Worm (Caenorhabditis elegans): Measurements from ENCODE around the gene C44C11.6.

The C44C11.6 gene

ce11 chrII:12339644-12340043, 5.0 kb upstream of the C44C11.6 start, which contains the start of gene sop-2:
TSS of gene sop-2 (plus strand) at chrII:12339944.
- TF ChIP-seq akir-1 (GFP tag; optimal IDR thresholded peaks at IDR 0.05) (no peak), nfyb-1 (GFP tag; IDR thresholded peaks at IDR 0.05) (no peak), C17E4.6 (GFP tag; IDR thresholded peaks at IDR 0.05) (no peak), cebp-2 (GFP tag; IDR thresholded peaks at IDR 0.05) (no peak), hlh-26 (GFP tag; conservative IDR thresholded peaks at IDR 0.05) (no peak), madf-3 (GFP tag; IDR thresholded peaks at IDR 0.05) (no peak), nhr-179 (tag; optimal IDR thresholded peaks at IDR 0.05) (no peak), snpc-1.1 (tag; optimal IDR thresholded peaks at IDR 0.05; ENCODE audit: insufficient read depth) (no peak)

ce11 chrII:12341566-12342223, 2.9 kb upstream of the C44C11.6 start:
- TF ChIP-seq nfya-1 (tag; optimal IDR thresholded peaks at IDR 0.05; ENCODE audit: borderline replicate concordance, insufficient read depth) (no peak), mcd-1 (GFP tag; IDR thresholded peaks at IDR 0.05) (peak; percentile 25; the same call in 1 of the 2 replicates), egrh-3 (GFP tag; IDR thresholded peaks at IDR 0.05) (peak; percentile 95), zfh-2 (GFP tag; conservative IDR thresholded peaks at IDR 0.05) (peak; percentile 93)

- TF ChIP-seq egrh-3 (GFP tag; IDR thresholded peaks at IDR 0.05) (peak; percentile 67; the same call in 1 of the 2 replicates), zfh-2 (GFP tag; conservative IDR thresholded peaks at IDR 0.05) (peak; percentile 74), F33H1.4 (GFP tag; IDR thresholded peaks at IDR 0.05) (no peak), pbrm-1 (GFP tag; IDR thresholded peaks at IDR 0.05) (0 out of 2 replicates have a peak, but pooled peaks have one; percentile 22), sdz-38 (tag; optimal IDR thresholded peaks at IDR 0.05) (no peak), ztf-28 (GFP tag; IDR thresholded peaks at IDR 0.05) (0 out of 2 replicates have a peak, but pooled peaks have one; percentile 2), F10E7.11 (tag; optimal IDR thresholded peaks at IDR 0.05) (no peak)
Observed at ce11 chrII:12342928-12343327, 1.7 kb upstream of the C44C11.6 start.

DNA sequence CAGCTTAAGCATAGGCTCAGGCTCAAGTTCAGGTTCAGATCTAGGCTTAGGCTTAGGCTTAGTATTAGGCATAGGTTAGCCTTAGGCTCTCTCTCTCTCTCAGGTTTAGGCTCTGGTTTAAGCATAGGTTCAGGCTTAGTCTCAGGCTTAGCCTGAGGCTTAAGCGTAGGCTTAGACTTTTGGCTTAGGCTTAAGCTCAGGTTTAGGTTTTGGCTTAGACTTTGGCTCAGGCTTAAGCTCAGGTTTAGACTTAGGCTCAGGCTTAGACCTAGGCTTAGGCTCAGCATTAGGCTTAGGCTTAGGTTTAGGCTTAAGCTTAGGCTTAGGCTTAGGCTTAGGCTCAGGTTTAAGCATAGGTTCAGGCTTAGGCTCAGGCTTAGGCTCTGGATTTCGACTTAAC, 899 bp upstream of the C44C11.6 start:
- no peak for TF ChIP-seq F23B12.7 (tag; optimal IDR thresholded peaks at IDR 0.05; ENCODE audit: insufficient read depth)
- no peak for TF ChIP-seq snpc-1.1 (tag; optimal IDR thresholded peaks at IDR 0.05; ENCODE audit: insufficient read depth)
- no peak for TF ChIP-seq ekl-4 (GFP tag; IDR thresholded peaks at IDR 0.05)
- TF ChIP-seq rpc-1 (optimal IDR thresholded peaks at IDR 0.05) = no peak
- TF ChIP-seq rpc-1 (tag; optimal IDR thresholded peaks at IDR 0.05) = no peak
- no peak for TF ChIP-seq ama-1 (optimal IDR thresholded peaks at IDR 0.05)
- no peak for TF ChIP-seq ama-1 (GFP tag; optimal IDR thresholded peaks at IDR 0.05)
- TF ChIP-seq F22D6.2 (tag; optimal IDR thresholded peaks at IDR 0.05) = no peak
- no peak for TF ChIP-seq rcor-1 (GFP tag; IDR thresholded peaks at IDR 0.05)
- TF ChIP-seq mxl-1 (tag; optimal IDR thresholded peaks at IDR 0.05) = no peak
- no peak for TF ChIP-seq madf-8 (GFP tag; conservative IDR thresholded peaks at IDR 0.05)
- no peak for TF ChIP-seq Y95B8A.8 (GFP tag; IDR thresholded peaks at IDR 0.05)
- no peak for TF ChIP-seq xnd-1 (tag; optimal IDR thresholded peaks at IDR 0.05)
- no peak for TF ChIP-seq lin-40 (tag; optimal IDR thresholded peaks at IDR 0.05)

- TF ChIP-seq K12H6.12 (tag; optimal IDR thresholded peaks at IDR 0.05) = no peak
- TF ChIP-seq sea-2 (GFP tag; IDR thresholded peaks at IDR 0.05) = no peak
- no peak for TF ChIP-seq snpc-4 (GFP tag; optimal IDR thresholded peaks at IDR 0.05)
- no peak for TF ChIP-seq snpc-4 (tag; optimal IDR thresholded peaks at IDR 0.05)
- no peak for TF ChIP-seq ceh-100 (GFP tag; IDR thresholded peaks at IDR 0.05)
- TF ChIP-seq gei-17 (GFP tag; optimal IDR thresholded peaks at IDR 0.05) = no peak
- TF ChIP-seq nfyb-1 (GFP tag; IDR thresholded peaks at IDR 0.05) = no peak
- no peak for TF ChIP-seq lin-40 (tag; optimal IDR thresholded peaks at IDR 0.05)
- TF ChIP-seq dpl-1 (GFP tag; optimal IDR thresholded peaks at IDR 0.05) = no peak
- no peak for TF ChIP-seq rcor-1 (GFP tag; IDR thresholded peaks at IDR 0.05)
- no peak for TF ChIP-seq mel-28 (tag; optimal IDR thresholded peaks at IDR 0.05; ENCODE audit: borderline replicate concordance)
- TF ChIP-seq ekl-4 (GFP tag; IDR thresholded peaks at IDR 0.05) = no peak
- TF ChIP-seq nhr-90 (tag; optimal IDR thresholded peaks at IDR 0.05) = no peak
- no peak for TF ChIP-seq let-526 (GFP tag; IDR thresholded peaks at IDR 0.05)
Observed at ce11 chrII:12346289-12346989, 1.8 kb downstream of the C44C11.6 start.

Data from whole organism, young adult.